Worm (Caenorhabditis elegans) whole organism, late embryonic: Measurements from ENCODE around the gene C50D2.7.

ENCODE experiments used
- K09A11.1 ChIP-seq: sonication (generic microtip); optimal IDR thresholded peaks from 2 replicates; lab custom pipeline; 2017; ENCODE audit warnings: antibody characterized with exemption, mild to moderate bottlenecking, missing genetic modification characterization, missing compliant biosample characterization; ENCODE audit not compliant: insufficient read depth
- T23F11.4 ChIP-seq: fragments of 200-800 bp; sonication (Bioruptor generic); optimal IDR thresholded peaks from 2 replicates; lab custom pipeline; 2018; ENCODE audit warnings: mild to moderate bottlenecking, missing genetic modification characterization, missing compliant biosample characterization
- ceh-18 ChIP-seq: sonication (generic microtip); optimal IDR thresholded peaks from 2 replicates; lab custom pipeline; 2016; ENCODE audit warnings: missing genetic modification characterization, missing compliant biosample characterization
- ceh-34 ChIP-seq: sonication (generic microtip); optimal IDR thresholded peaks from 2 replicates; lab custom pipeline; 2016; ENCODE audit warnings: mild to moderate bottlenecking, missing genetic modification characterization, missing compliant biosample characterization
- ceh-45 ChIP-seq: fragments of 200-800 bp; sonication (Bioruptor generic); IDR thresholded peaks from 2 replicates; pipeline ENCODE4 v1.3.6; 2022; ENCODE audit warnings: missing genetic modification reagents, missing genetic modification characterization, missing compliant biosample characterization
- dve-1 ChIP-seq: sonication (generic microtip); optimal IDR thresholded peaks from 2 replicates; lab custom pipeline; 2017; ENCODE audit warnings: antibody characterized with exemption, mild to moderate bottlenecking, missing genetic modification characterization, missing compliant biosample characterization
- elt-4 ChIP-seq: sonication (generic microtip); optimal IDR thresholded peaks from 2 replicates; lab custom pipeline; 2016; ENCODE audit warnings: missing genetic modification characterization, missing compliant biosample characterization
- hlh-15 ChIP-seq: sonication (generic microtip); optimal IDR thresholded peaks from 2 replicates; lab custom pipeline; 2016; ENCODE audit warnings: missing genetic modification characterization, missing compliant biosample characterization
- madf-2 ChIP-seq: sonication (generic microtip); optimal IDR thresholded peaks from 2 replicates; lab custom pipeline; 2017; ENCODE audit warnings: missing genetic modification characterization, missing compliant biosample characterization
- nfya-1 ChIP-seq: sonication (generic microtip); optimal IDR thresholded peaks from 2 replicates; lab custom pipeline; 2017; ENCODE audit warnings: missing genetic modification characterization, mild to moderate bottlenecking, missing compliant biosample characterization, antibody characterized with exemption, moderate library complexity
- npax-4 ChIP-seq: sonication (generic microtip); optimal IDR thresholded peaks from 2 replicates; lab custom pipeline; 2016; ENCODE audit warnings: missing genetic modification characterization, missing compliant biosample characterization
- pha-2 ChIP-seq: sonication (generic microtip); optimal IDR thresholded peaks from 2 replicates; lab custom pipeline; 2017; ENCODE audit warnings: mild to moderate bottlenecking, missing genetic modification characterization, missing compliant biosample characterization
- ref-2 ChIP-seq: sonication (generic microtip); optimal IDR thresholded peaks from 2 replicates; lab custom pipeline; 2016; ENCODE audit warnings: missing genetic modification characterization, missing compliant biosample characterization
- sox-2 ChIP-seq: fragments of 200-800 bp; sonication (Bioruptor generic); IDR thresholded peaks from 2 replicates; pipeline ENCODE4 v1.3.6; 2022; ENCODE audit warnings: missing genetic modification reagents, missing genetic modification characterization, missing compliant biosample characterization
- unc-42 ChIP-seq: sonication (generic microtip); optimal IDR thresholded peaks from 2 replicates; lab custom pipeline; 2016; ENCODE audit warnings: missing genotype, missing genetic modification characterization, missing compliant biosample characterization
- unc-55 ChIP-seq: sonication (generic microtip); optimal IDR thresholded peaks from 2 replicates; lab custom pipeline; 2017; ENCODE audit warnings: missing biosample characterization, missing genetic modification reagents, missing genetic modification characterization

C50D2.7 gene

DNA sequence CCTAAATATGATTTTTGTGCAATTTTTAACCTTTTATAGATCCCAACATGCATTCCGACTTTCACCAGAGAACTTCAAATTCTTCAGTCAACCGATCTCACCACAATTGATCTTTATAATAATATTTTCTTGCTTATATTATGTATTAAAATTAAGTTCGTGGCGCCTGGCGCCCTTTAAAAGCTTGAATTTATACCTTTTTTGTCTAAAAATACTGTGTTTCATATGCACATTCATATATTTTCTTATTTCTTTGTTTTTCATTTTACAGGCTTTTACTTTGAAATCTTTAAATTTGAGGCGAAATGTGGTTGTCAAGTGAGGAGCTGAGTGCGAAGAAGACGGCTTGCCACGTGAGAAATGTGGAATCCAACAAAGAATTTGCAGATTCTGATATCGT, 50.3 kb downstream of the C50D2.7 start, which contains the start of gene rpoa-49:
Gene rpoa-49 (plus strand): TSS at position 301 of the 400 bp plus-strand sequence.
- TF ChIP-seq hlh-15 (tag; lab: Kevin White, UChicago) (no peak), dve-1 (tag; lab: Kevin White, UChicago) (no peak), ceh-34 (no peak), pha-2 (tag; lab: Kevin White, UChicago) (no peak), T23F11.4 (GFP tag; lab: Kevin White, UChicago) (no peak), elt-4 (tag; lab: Kevin White, UChicago) (no peak), madf-2 (tag; lab: Kevin White, UChicago) (no peak), K09A11.1 (tag; lab: Kevin White, UChicago) (no peak), ceh-45 (GFP tag; lab: Robert Waterston, UW) (no peak), npax-4 (tag; lab: Kevin White, UChicago) (no peak)

DNA sequence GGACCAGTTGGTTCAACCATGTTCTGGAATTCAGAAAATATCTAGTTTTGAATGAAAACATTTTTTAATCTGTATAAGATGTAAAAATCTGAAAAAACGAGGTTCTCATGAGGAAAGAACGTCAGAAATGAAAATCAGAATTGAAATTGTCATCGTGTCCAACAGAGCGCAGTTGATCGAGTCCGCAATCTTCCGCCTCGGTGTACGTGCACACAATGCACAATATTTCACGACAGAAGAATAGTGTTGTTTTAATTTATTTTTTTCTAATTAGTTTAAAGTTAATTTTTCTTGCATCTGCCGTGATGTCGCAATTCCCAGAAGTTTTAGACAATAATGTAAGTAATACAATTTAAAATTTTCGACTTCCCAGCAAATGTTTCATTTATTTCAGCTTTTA, 51.4 kb downstream of the C50D2.7 start, which contains the start of gene nfyc-1:
Gene nfyc-1 (plus strand): TSS at position 268 of the 400 bp plus-strand sequence.
- TF ChIP-seq nfya-1 (tag; lab: Kevin White, UChicago) (peak; percentile 28), ref-2 (tag; lab: Kevin White, UChicago) (no peak), unc-55 (GFP tag; lab: Kevin White, UChicago) (peak; percentile 36), unc-42 (tag; lab: Kevin White, UChicago) (peak; percentile 76), ceh-18 (no peak), sox-2 (no peak)
